Worm (Caenorhabditis elegans): ENCODE data around the gene scly-1.

DNA sequence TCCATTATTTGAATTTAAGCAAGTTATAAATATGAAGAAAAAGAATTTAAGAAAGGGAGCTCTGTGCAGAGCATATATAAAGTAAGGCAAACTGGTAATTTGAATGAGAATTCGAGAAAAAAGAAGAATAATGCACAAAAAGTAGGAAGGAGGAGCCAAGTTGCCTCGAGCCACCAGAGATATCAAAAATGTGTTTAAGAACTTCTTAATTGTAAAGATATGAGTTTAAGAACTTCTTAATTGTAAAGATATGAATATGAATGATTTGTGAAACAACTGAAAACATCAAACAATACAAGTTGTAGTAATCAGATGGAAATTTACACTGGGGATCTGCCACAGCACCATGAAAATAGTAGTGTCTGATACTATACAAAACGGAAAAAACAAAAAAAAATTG, 6.0 kb upstream of the scly-1 start, which contains the start of gene F13H8.6:
- TF ChIP-seq nhr-232 (tag; optimal IDR thresholded peaks at IDR 0.05), result no peak
- no peak for TF ChIP-seq unc-86 (tag; optimal IDR thresholded peaks at IDR 0.05)
- TF ChIP-seq madf-2 (tag; optimal IDR thresholded peaks at IDR 0.05), result no peak

Measured in whole organism, late embryonic.